Worm (Caenorhabditis elegans) whole organism, L3 larva: ENCODE results near the gene yju-2.

Experiments
- R02D3.7 ChIP-seq: fragments of 150-350 bp; optimal IDR thresholded peaks from 2 replicates; lab custom pipeline; 2014; ENCODE audit warnings: missing biosample characterization, missing genetic modification characterization
- ZK546.5 ChIP-seq: sonication (generic microtip); optimal IDR thresholded peaks from 2 replicates; lab custom pipeline; 2017; ENCODE audit warnings: missing biosample characterization, missing genetic modification characterization
- aly-2 ChIP-seq: fragments of 150-350 bp; optimal IDR thresholded peaks from 2 replicates; lab custom pipeline; 2014; ENCODE audit warnings: missing biosample characterization, missing genetic modification characterization
- ama-1 ChIP-seq: fragments of 150-350 bp; optimal IDR thresholded peaks from 2 replicates; lab custom pipeline; 2018
- ceh-16 ChIP-seq: sonication (generic microtip); optimal IDR thresholded peaks from 2 replicates; lab custom pipeline; 2017; ENCODE audit warnings: missing biosample characterization, missing genetic modification characterization
- ceh-28 ChIP-seq: fragments of 150-350 bp; optimal IDR thresholded peaks from 2 replicates; lab custom pipeline; 2014; ENCODE audit warnings: missing biosample characterization, missing genetic modification reagents, missing genetic modification characterization
- ceh-82 ChIP-seq: fragments of 150-350 bp; optimal IDR thresholded peaks from 2 replicates; lab custom pipeline; 2014; ENCODE audit warnings: missing biosample characterization, missing genetic modification characterization
- egl-27 ChIP-seq: sonication (generic microtip); optimal IDR thresholded peaks from 4 replicates; lab custom pipeline; 2017; ENCODE audit warnings: missing biosample characterization, missing genetic modification reagents, missing genetic modification characterization
- elt-1 ChIP-seq: fragments of 150-350 bp; optimal IDR thresholded peaks from 2 replicates; lab custom pipeline; 2014; ENCODE audit warnings: missing biosample characterization, missing genetic modification characterization
- elt-2 ChIP-seq: sonication (generic microtip); optimal IDR thresholded peaks from 2 replicates; lab custom pipeline; 2016; ENCODE audit warnings: missing genetic modification reagents, mild to moderate bottlenecking, missing genetic modification characterization, missing compliant biosample characterization
- elt-3 ChIP-seq, 3 experiments: fragments of 150-350 bp in 1 of 3; sonication (generic microtip) in 2 of 3; optimal IDR thresholded peaks; 2 replicates in 2 of 3; 4 replicates in 1 of 3; lab custom pipeline; 2014 to 2017; ENCODE audit warnings: missing biosample characterization in 3 of 3, missing genetic modification characterization in 3 of 3
- fkh-10 ChIP-seq: sonication (generic microtip); optimal IDR thresholded peaks from 2 replicates; lab custom pipeline; 2017; ENCODE audit warnings: missing biosample characterization, missing genetic modification reagents, missing genetic modification characterization
- fkh-2 ChIP-seq: fragments of 150-350 bp; optimal IDR thresholded peaks from 2 replicates; lab custom pipeline; 2014; ENCODE audit warnings: missing biosample characterization, missing genetic modification reagents, missing genetic modification characterization
- fos-1 ChIP-seq: fragments of 150-350 bp; optimal IDR thresholded peaks from 2 replicates; lab custom pipeline; 2014; ENCODE audit warnings: missing biosample characterization, missing genetic modification characterization
- hmg-11 ChIP-seq: sonication (generic microtip); optimal IDR thresholded peaks from 2 replicates; lab custom pipeline; 2016; ENCODE audit warnings: missing genetic modification characterization, missing compliant biosample characterization
- jun-1 ChIP-seq: fragments of 150-350 bp; optimal IDR thresholded peaks from 2 replicates; lab custom pipeline; 2014; ENCODE audit warnings: missing biosample characterization, missing genetic modification reagents, missing genetic modification characterization
- lin-15B ChIP-seq: fragments of 150-350 bp; optimal IDR thresholded peaks from 2 replicates; lab custom pipeline; 2014; ENCODE audit warnings: missing biosample characterization, missing genetic modification characterization
- lin-39 ChIP-seq: fragments of 150-350 bp; optimal IDR thresholded peaks from 2 replicates; lab custom pipeline; 2018; ENCODE audit warnings: missing biosample characterization, missing genetic modification reagents, missing genetic modification characterization
- lsy-12 ChIP-seq: sonication (generic microtip); optimal IDR thresholded peaks from 2 replicates; lab custom pipeline; 2016; ENCODE audit warnings: mild to moderate bottlenecking, missing genetic modification characterization, missing compliant biosample characterization
- nfya-1 ChIP-seq: sonication (generic microtip); optimal IDR thresholded peaks from 2 replicates; lab custom pipeline; 2017; ENCODE audit warnings: missing genetic modification characterization, mild to moderate bottlenecking, missing compliant biosample characterization, antibody characterized with exemption, moderate library complexity; ENCODE audit not compliant: insufficient read depth
- nhr-11 ChIP-seq: fragments of 150-350 bp; optimal IDR thresholded peaks from 2 replicates; lab custom pipeline; 2014; ENCODE audit warnings: missing biosample characterization, missing genetic modification characterization
- nhr-12 ChIP-seq: fragments of 150-350 bp; optimal IDR thresholded peaks from 2 replicates; lab custom pipeline; 2014; ENCODE audit warnings: missing biosample characterization, missing genetic modification characterization
- nhr-23 ChIP-seq: fragments of 150-350 bp; optimal IDR thresholded peaks from 2 replicates; lab custom pipeline; 2014; ENCODE audit warnings: missing biosample characterization, missing genetic modification reagents, missing genetic modification characterization
- nhr-25 ChIP-seq: sonication (generic microtip); optimal IDR thresholded peaks from 2 replicates; lab custom pipeline; 2017; ENCODE audit warnings: missing biosample characterization, missing genetic modification characterization
- nhr-43 ChIP-seq: sonication (generic microtip); optimal IDR thresholded peaks from 2 replicates; lab custom pipeline; 2016; ENCODE audit warnings: mild to moderate bottlenecking, missing genetic modification characterization, missing compliant biosample characterization; ENCODE audit not compliant: poor library complexity, severe bottlenecking
- nhr-67 ChIP-seq: fragments of 150-350 bp; optimal IDR thresholded peaks from 2 replicates; lab custom pipeline; 2014; ENCODE audit warnings: missing biosample characterization, missing genetic modification characterization
- pha-4 ChIP-seq: fragments of 150-350 bp; optimal IDR thresholded peaks from 2 replicates; lab custom pipeline; 2014; ENCODE audit warnings: missing biosample characterization, missing genetic modification reagents, missing genetic modification characterization
- pqm-1 ChIP-seq: fragments of 150-350 bp; optimal IDR thresholded peaks from 2 replicates; lab custom pipeline; 2017; ENCODE audit warnings: missing biosample characterization, missing genetic modification characterization, inconsistent platforms
- sea-2 ChIP-seq: fragments of 150-350 bp; sonication (generic microtip); optimal IDR thresholded peaks from 4 replicates; lab custom pipeline; 2014; ENCODE audit warnings: missing biosample characterization, missing genetic modification reagents, missing genetic modification characterization
- skn-1 ChIP-seq: fragments of 150-350 bp; optimal IDR thresholded peaks from 2 replicates; lab custom pipeline; 2014; ENCODE audit warnings: missing biosample characterization, missing genetic modification characterization
- snpc-4 ChIP-seq: fragments of 150-350 bp; optimal IDR thresholded peaks from 2 replicates; lab custom pipeline; 2014; ENCODE audit warnings: missing biosample characterization, missing genetic modification characterization
- unc-39 ChIP-seq: sonication (generic microtip); optimal IDR thresholded peaks from 4 replicates; lab custom pipeline; 2017; ENCODE audit warnings: missing biosample characterization, missing genetic modification characterization
- unc-62 ChIP-seq: fragments of 150-350 bp; sonication (generic microtip); optimal IDR thresholded peaks from 4 replicates; lab custom pipeline; 2014; ENCODE audit warnings: missing biosample characterization, missing genetic modification reagents, missing genetic modification characterization
- zag-1 ChIP-seq: fragments of 150-350 bp; optimal IDR thresholded peaks from 2 replicates; lab custom pipeline; 2014; ENCODE audit warnings: missing biosample characterization, missing genetic modification characterization
- ztf-11 ChIP-seq: fragments of 150-350 bp; optimal IDR thresholded peaks from 2 replicates; lab custom pipeline; 2014; ENCODE audit warnings: missing biosample characterization, missing genetic modification characterization
- ztf-4 ChIP-seq: fragments of 150-350 bp; optimal IDR thresholded peaks from 2 replicates; lab custom pipeline; 2014; ENCODE audit warnings: missing biosample characterization, missing genetic modification characterization

yju-2 gene

DNA sequence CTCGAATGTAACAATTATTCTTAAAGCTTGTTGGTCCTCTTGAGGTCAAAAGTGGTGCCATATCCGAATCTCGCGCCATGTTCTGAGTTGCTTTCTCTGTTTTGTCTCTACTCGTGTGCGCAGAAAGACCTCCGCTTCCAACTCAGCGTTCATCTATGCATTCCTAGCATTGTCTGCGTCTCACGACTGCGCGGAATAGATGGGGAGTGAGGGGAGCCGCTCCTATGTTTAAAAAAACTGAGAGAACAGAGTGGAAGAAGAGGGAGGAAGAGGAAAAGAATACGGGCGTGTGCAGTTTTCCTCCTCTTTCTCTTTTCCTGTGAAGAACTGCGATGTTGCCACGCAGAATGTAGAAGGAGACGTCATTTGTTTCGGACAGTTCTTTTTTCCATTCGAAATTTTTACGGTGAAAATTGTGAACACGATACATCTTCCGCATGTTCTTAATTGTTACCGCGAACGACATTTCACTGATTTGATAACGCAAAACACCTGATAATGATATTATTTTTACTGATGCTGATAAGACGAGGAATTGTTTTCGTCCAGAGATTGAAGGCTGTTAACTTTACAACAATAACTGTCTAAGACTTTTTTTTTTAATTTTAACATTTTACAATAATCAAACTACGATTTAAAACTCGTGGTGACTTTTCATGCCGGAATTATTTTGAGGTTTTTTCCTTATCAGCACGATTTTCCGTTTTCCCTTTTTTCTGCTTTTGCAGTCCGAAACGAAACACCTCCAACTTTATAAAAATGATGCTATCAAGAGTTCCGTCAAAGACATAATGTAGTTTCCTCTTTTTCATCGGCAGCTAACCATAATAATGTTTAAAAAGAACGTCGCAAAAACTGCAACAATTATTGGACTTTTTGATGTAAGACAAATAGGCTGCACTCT, 17.2 kb upstream of the yju-2 start:
- TF ChIP-seq ztf-11 (tag; lab: Kevin White, UChicago) (no peak), snpc-4 (no peak), ZK546.5 (tag; lab: Kevin White, UChicago) (no peak), lin-39 (tag; lab: Kevin White, UChicago) (peak; percentile 68), hmg-11 (tag; lab: Kevin White, UChicago) (peak; percentile 91), elt-2 (tag; lab: Kevin White, UChicago) (peak; percentile 91), fkh-10 (GFP tag; lab: Kevin White, UChicago) (peak; percentile 23), jun-1 (tag; lab: Kevin White, UChicago) (no peak), lsy-12 (tag; lab: Kevin White, UChicago) (no peak), unc-62 (GFP tag; lab: Kevin White, UChicago) (no peak), unc-39 (tag; lab: Kevin White, UChicago) (no peak), lin-15B (tag; lab: Kevin White, UChicago) (peak; percentile 74), elt-3 (tag; optimal IDR thresholded peaks at IDR 0.05; lab: Kevin White, UChicago) (no peak), nfya-1 (peak; percentile 77), ceh-28 (no peak), nhr-43 (tag; lab: Kevin White, UChicago) (no peak), pqm-1 (tag; lab: Kevin White, UChicago) (peak; percentile 65), fkh-2 (tag; lab: Kevin White, UChicago) (no peak), egl-27 (tag; lab: Kevin White, UChicago) (peak; percentile 54), fos-1 (tag; lab: Kevin White, UChicago) (no peak), aly-2 (no peak), pha-4 (peak; percentile 51), nhr-23 (tag; lab: Kevin White, UChicago) (no peak), skn-1 (no peak), ama-1 (lab: Kevin White, UChicago) (no peak)

DNA sequence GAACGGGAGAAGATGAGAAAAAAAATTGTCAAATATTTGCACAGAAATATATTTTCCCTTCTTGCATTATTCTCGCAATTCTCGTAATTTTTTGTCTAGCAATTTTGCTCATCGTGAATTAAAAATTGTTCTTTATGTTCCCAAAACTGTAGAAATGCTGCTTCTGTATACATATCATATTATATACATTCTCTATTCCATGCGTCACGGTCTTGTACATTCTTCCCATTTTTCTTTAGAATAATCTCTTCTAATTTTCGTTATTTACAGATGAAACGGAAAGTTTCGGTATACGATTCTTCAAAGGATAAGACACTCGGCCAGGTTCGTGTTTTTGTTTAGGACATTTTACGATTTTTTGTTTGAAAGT, 16.6 kb upstream of the yju-2 start, which contains the start of gene acs-4:
acs-4 (plus strand) TSS at position 271 of the 370 bp plus-strand sequence.
- TF ChIP-seq ama-1 (lab: Kevin White, UChicago) (no peak), ZK546.5 (tag; lab: Kevin White, UChicago) (no peak), lsy-12 (tag; lab: Kevin White, UChicago) (no peak), ceh-16 (tag; lab: Kevin White, UChicago) (no peak), R02D3.7 (tag; lab: Kevin White, UChicago) (no peak), elt-3 (tag; optimal IDR thresholded peaks at IDR 0.05; lab: Kevin White, UChicago) (no peak), sea-2 (GFP tag; lab: Kevin White, UChicago) (no peak), skn-1 (no peak), nhr-67 (tag; lab: Kevin White, UChicago) (no peak), elt-1 (tag; lab: Kevin White, UChicago) (no peak), elt-2 (tag; lab: Kevin White, UChicago) (no peak), egl-27 (tag; lab: Kevin White, UChicago) (no peak), pha-4 (no peak), nhr-11 (tag; lab: Kevin White, UChicago) (no peak), nfya-1 (no peak), zag-1 (tag; lab: Kevin White, UChicago) (no peak), nhr-23 (tag; lab: Kevin White, UChicago) (no peak), unc-62 (GFP tag; lab: Kevin White, UChicago) (no peak)

- no peak for TF ChIP-seq ama-1 (lab: Kevin White, UChicago)
- TF ChIP-seq ceh-82: no peak
- TF ChIP-seq lin-15B (tag; lab: Kevin White, UChicago): no peak
- TF ChIP-seq nhr-25 (tag; lab: Kevin White, UChicago): no peak
- no peak for TF ChIP-seq ztf-4 (tag; lab: Kevin White, UChicago)
- TF ChIP-seq ceh-28: no peak
- no peak for TF ChIP-seq elt-3 (tag; optimal IDR thresholded peaks at IDR 0.05; lab: Kevin White, UChicago)
- TF ChIP-seq jun-1 (tag; lab: Kevin White, UChicago): no peak
- no peak for TF ChIP-seq nhr-12 (tag; lab: Kevin White, UChicago)
- TF ChIP-seq, all 47 proteins: peak for 0
Measured at ce11 chrIII:7170090-7170489, 14.0 kb upstream of the yju-2 start.
